Worm (Caenorhabditis elegans) whole organism, L1 larva: Measurements from ENCODE around the gene K03B4.8.

Experiments used
- F16B12.6 ChIP-seq: fragments of 150-350 bp; optimal IDR thresholded peaks from 2 replicates; lab custom pipeline; 2014; ENCODE audit warnings: missing biosample characterization, missing genetic modification characterization
- aha-1 ChIP-seq: fragments of 150-350 bp; optimal IDR thresholded peaks from 2 replicates; lab custom pipeline; 2014; ENCODE audit warnings: missing biosample characterization, missing genetic modification characterization
- alr-1 ChIP-seq: fragments of 200-800 bp; sonication (Bioruptor generic); optimal IDR thresholded peaks from 2 replicates; lab custom pipeline; 2018; ENCODE audit warnings: borderline replicate concordance, mild to moderate bottlenecking, missing genetic modification characterization, missing compliant biosample characterization
- ceh-88 ChIP-seq: fragments of 200-800 bp; sonication (Bioruptor generic); IDR thresholded peaks from 2 replicates; pipeline ENCODE4 v1.3.6; 2022; ENCODE audit warnings: missing genetic modification characterization, missing compliant biosample characterization
- efl-1 ChIP-seq, 4 experiments: fragments of 150-350 bp; optimal IDR thresholded peaks in 3 of 4; peaks in 1 of 4; 1 replicate in 1 of 4; 2 replicates in 3 of 4; lab custom pipeline; 2014; ENCODE audit warnings: missing biosample characterization in 2 of 4, missing genetic modification characterization in 2 of 4, missing genetic modification reagents in 2 of 4
- efl-3 ChIP-seq: fragments of 200-800 bp; sonication (Bioruptor generic); optimal IDR thresholded peaks from 2 replicates; lab custom pipeline; 2018; ENCODE audit warnings: mild to moderate bottlenecking, missing genetic modification characterization, missing compliant biosample characterization
- egl-27 ChIP-seq, 2 experiments: fragments of 150-350 bp in 1 of 2; sonication (generic microtip); optimal IDR thresholded peaks; 3 replicates each; lab custom pipeline; 2017 to 2018; ENCODE audit warnings: missing biosample characterization in 2 of 2, missing genetic modification characterization in 2 of 2, missing genetic modification reagents in 2 of 2
- elt-2 ChIP-seq: sonication (generic microtip); optimal IDR thresholded peaks from 2 replicates; lab custom pipeline; 2016; ENCODE audit warnings: missing genetic modification characterization, mild to moderate bottlenecking, inconsistent platforms, missing compliant biosample characterization, missing genetic modification reagents
- fkh-8 ChIP-seq: sonication (generic microtip); optimal IDR thresholded peaks from 2 replicates; lab custom pipeline; 2016; ENCODE audit warnings: mild to moderate bottlenecking, missing genetic modification characterization, missing compliant biosample characterization
- fos-1 ChIP-seq: fragments of 150-350 bp; optimal IDR thresholded peaks from 2 replicates; lab custom pipeline; 2014; ENCODE audit warnings: missing biosample characterization, missing genetic modification characterization
- hpl-2 ChIP-seq: fragments of 150-350 bp; optimal IDR thresholded peaks from 2 replicates; lab custom pipeline; 2014; ENCODE audit warnings: missing biosample characterization, missing genetic modification reagents, missing genetic modification characterization
- lin-13 ChIP-seq: fragments of 150-350 bp; optimal IDR thresholded peaks from 2 replicates; lab custom pipeline; 2014; ENCODE audit warnings: missing biosample characterization, missing genetic modification reagents, missing genetic modification characterization
- lin-14 ChIP-seq: fragments of 200-800 bp; sonication (Bioruptor generic); optimal IDR thresholded peaks from 2 replicates; lab custom pipeline; 2018; ENCODE audit warnings: mild to moderate bottlenecking, missing genetic modification characterization, moderate library complexity, missing compliant biosample characterization
- lin-15B ChIP-seq: fragments of 150-350 bp; sonication (generic microtip); optimal IDR thresholded peaks from 3 replicates; lab custom pipeline; 2014; ENCODE audit warnings: missing biosample characterization, missing genetic modification characterization
- lin-35 ChIP-seq, 2 experiments: fragments of 150-350 bp; optimal IDR thresholded peaks; 2 replicates each; lab custom pipeline; 2014; ENCODE audit warnings: missing biosample characterization in 2 of 2, missing genetic modification characterization in 2 of 2, missing genetic modification reagents in 2 of 2
- lsy-2 ChIP-seq, 2 experiments: fragments of 150-350 bp; optimal IDR thresholded peaks; 2 replicates each; lab custom pipeline; 2014; ENCODE audit warnings: missing biosample characterization in 2 of 2, missing genetic modification characterization in 2 of 2
- mab-9 ChIP-seq: fragments of 200-800 bp; sonication (Bioruptor generic); IDR thresholded peaks from 2 replicates; pipeline ENCODE4 v1.3.6; 2022; ENCODE audit warnings: missing genetic modification reagents, missing genetic modification characterization, missing compliant biosample characterization
- mef-2 ChIP-seq: fragments of 150-350 bp; optimal IDR thresholded peaks from 2 replicates; lab custom pipeline; 2014; ENCODE audit warnings: missing biosample characterization, missing genetic modification characterization
- nhr-11 ChIP-seq: fragments of 150-350 bp; optimal IDR thresholded peaks from 2 replicates; lab custom pipeline; 2014; ENCODE audit warnings: missing biosample characterization, missing genetic modification characterization
- nhr-12 ChIP-seq: sonication (generic microtip); optimal IDR thresholded peaks from 2 replicates; lab custom pipeline; 2017; ENCODE audit warnings: missing biosample characterization, missing genetic modification characterization
- nhr-20 ChIP-seq: sonication (generic microtip); optimal IDR thresholded peaks from 2 replicates; lab custom pipeline; 2016; ENCODE audit warnings: mild to moderate bottlenecking, missing genetic modification characterization, missing compliant biosample characterization
- nhr-237 ChIP-seq: fragments of 150-350 bp; optimal IDR thresholded peaks from 2 replicates; lab custom pipeline; 2014; ENCODE audit warnings: missing biosample characterization, missing genetic modification characterization
- nhr-28 ChIP-seq: fragments of 150-350 bp; optimal IDR thresholded peaks from 2 replicates; lab custom pipeline; 2014; ENCODE audit warnings: missing biosample characterization, missing genetic modification characterization
- nhr-76 ChIP-seq: sonication (generic microtip); optimal IDR thresholded peaks from 2 replicates; lab custom pipeline; 2017; ENCODE audit warnings: missing biosample characterization, missing genetic modification characterization
- nhr-84 ChIP-seq: sonication (generic microtip); optimal IDR thresholded peaks from 2 replicates; lab custom pipeline; 2017; ENCODE audit warnings: missing biosample characterization, missing genetic modification characterization
- nhr-85 ChIP-seq: sonication (generic microtip); peaks from one replicate; lab custom pipeline; 2016; ENCODE audit warnings: missing genetic modification characterization, inconsistent platforms, missing compliant biosample characterization
- nhr-90 ChIP-seq: sonication (generic microtip); optimal IDR thresholded peaks from 2 replicates; lab custom pipeline; 2016; ENCODE audit warnings: mild to moderate bottlenecking, missing genetic modification characterization, missing compliant biosample characterization; ENCODE audit not compliant: poor library complexity
- pax-3 ChIP-seq: fragments of 200-800 bp; sonication (Bioruptor generic); optimal IDR thresholded peaks from 2 replicates; lab custom pipeline; 2018; ENCODE audit warnings: mild to moderate bottlenecking, missing genetic modification characterization, moderate library complexity, missing compliant biosample characterization
- pqm-1 ChIP-seq: sonication (generic microtip); optimal IDR thresholded peaks from 3 replicates; lab custom pipeline; 2017; ENCODE audit warnings: missing biosample characterization, missing genetic modification characterization
- rnt-1 ChIP-seq: sonication (generic microtip); optimal IDR thresholded peaks from 2 replicates; lab custom pipeline; 2016; ENCODE audit warnings: mild to moderate bottlenecking, missing genetic modification characterization, moderate library complexity, missing compliant biosample characterization
- skn-1 ChIP-seq: fragments of 150-350 bp; optimal IDR thresholded peaks from 2 replicates; lab custom pipeline; 2014; ENCODE audit warnings: missing biosample characterization, missing genetic modification characterization
- sox-4 ChIP-seq: sonication (generic microtip); optimal IDR thresholded peaks from 2 replicates; lab custom pipeline; 2016; ENCODE audit warnings: missing genetic modification characterization, missing compliant biosample characterization
- tlp-1 ChIP-seq: fragments of 150-350 bp; optimal IDR thresholded peaks from 2 replicates; lab custom pipeline; 2014; ENCODE audit warnings: missing biosample characterization, missing genetic modification characterization
- unc-62 ChIP-seq: fragments of 150-350 bp; optimal IDR thresholded peaks from 2 replicates; lab custom pipeline; 2014; ENCODE audit warnings: missing biosample characterization, missing genetic modification reagents, missing genetic modification characterization
- unc-98 ChIP-seq: fragments of 200-800 bp; sonication (Bioruptor generic); IDR thresholded peaks from 2 replicates; pipeline ENCODE4 v1.3.6; 2022; ENCODE audit warnings: missing genetic modification characterization, missing compliant biosample characterization
- vab-15 ChIP-seq: sonication (generic microtip); optimal IDR thresholded peaks from 2 replicates; lab custom pipeline; 2017; ENCODE audit warnings: missing genotype, mild to moderate bottlenecking, missing genetic modification characterization, missing compliant biosample characterization
- zip-4 ChIP-seq: fragments of 200-800 bp; sonication (Bioruptor generic); optimal IDR thresholded peaks from 2 replicates; lab custom pipeline; 2018; ENCODE audit warnings: mild to moderate bottlenecking, missing genetic modification characterization, moderate library complexity, missing compliant biosample characterization

Gene K03B4.8

ce11 chrV:4674506-4674905 lies at the start of gene K03B4.8:
Gene K03B4.8 (minus strand): TSS chrV:4674606.
- TF ChIP-seq unc-62 (GFP tag; lab: Kevin White, UChicago) (no peak), mab-9 (GFP tag; lab: Robert Waterston, UW) (no peak), pqm-1 (no peak), efl-1 (optimal IDR thresholded peaks at IDR 0.05; lab: Kevin White, UChicago) (no peak), efl-1 (GFP tag; optimal IDR thresholded peaks at IDR 0.05 in 1 of 2; lab: Kevin White, UChicago) (no peak), zip-4 (no peak), mef-2 (tag; lab: Kevin White, UChicago) (no peak), lin-14 (no peak), nhr-12 (no peak), vab-15 (no peak), lsy-2 (tag; optimal IDR thresholded peaks at IDR 0.05; lab: Kevin White, UChicago) (no peak), tlp-1 (tag; lab: Kevin White, UChicago) (no peak), pax-3 (no peak), aha-1 (tag; lab: Kevin White, UChicago) (no peak), nhr-11 (tag; lab: Kevin White, UChicago) (no peak), unc-98 (GFP tag; lab: Robert Waterston, UW) (no peak), lin-13 (GFP tag; lab: Kevin White, UChicago) (no peak), ceh-88 (GFP tag; lab: Robert Waterston, UW) (no peak), lin-15B (tag; lab: Kevin White, UChicago) (no peak), efl-3 (GFP tag; lab: Kevin White, UChicago) (no peak), nhr-76 (tag; lab: Kevin White, UChicago) (no peak)

ce11 chrV:4722314-4722713 lies 47.9 kb upstream of the K03B4.8 start, which contains the start of gene F39G3.5:
Gene F39G3.5 (plus strand): TSS chrV:4722614.
- TF ChIP-seq F16B12.6 (tag; lab: Kevin White, UChicago) = no peak
- TF ChIP-seq hpl-2 (GFP tag; lab: Kevin White, UChicago) = no peak
- no peak for TF ChIP-seq nhr-237 (tag; lab: Kevin White, UChicago)
- no peak for TF ChIP-seq fkh-8 (tag; lab: Kevin White, UChicago)
- TF ChIP-seq nhr-84 (tag; lab: Kevin White, UChicago) = no peak

ce11 chrV:4720884-4721464 lies 46.6 kb upstream of the K03B4.8 start:
- peak in 1 of 2 experiments; percentile 44 for TF ChIP-seq lin-35 (GFP tag; optimal IDR thresholded peaks at IDR 0.05; lab: Kevin White, UChicago)
- no peak for TF ChIP-seq lin-14
- TF ChIP-seq efl-1 (optimal IDR thresholded peaks at IDR 0.05; lab: Kevin White, UChicago) = no peak
- peak in 1 of 2 experiments; percentile 27 for TF ChIP-seq efl-1 (GFP tag; optimal IDR thresholded peaks at IDR 0.05 in 1 of 2; lab: Kevin White, UChicago)
- peak; percentile 54 for TF ChIP-seq elt-2
- no peak for TF ChIP-seq nhr-28 (tag; lab: Kevin White, UChicago)
- no peak for TF ChIP-seq egl-27 (tag; optimal IDR thresholded peaks at IDR 0.05; lab: Kevin White, UChicago)
- no peak for TF ChIP-seq alr-1
- TF ChIP-seq ceh-88 (GFP tag; lab: Robert Waterston, UW) = no peak
- no peak for TF ChIP-seq fos-1 (tag; lab: Kevin White, UChicago)
- no peak for TF ChIP-seq rnt-1 (tag; lab: Kevin White, UChicago)

ce11 chrV:4719965-4720364 lies 45.6 kb upstream of the K03B4.8 start, which contains the start of gene prx-6:
Gene prx-6 (minus strand): TSS chrV:4720093.
- peak; percentile 31 for TF ChIP-seq nhr-85 (tag; lab: Kevin White, UChicago)
- peak; percentile 51 for TF ChIP-seq elt-2
- peak; percentile 8 for TF ChIP-seq nhr-90 (tag; lab: Kevin White, UChicago)
- TF ChIP-seq lin-35 (GFP tag; optimal IDR thresholded peaks at IDR 0.05; lab: Kevin White, UChicago) = peak in 1 of 2 experiments; percentile 7
- TF ChIP-seq unc-98 (GFP tag; lab: Robert Waterston, UW) = no peak
- TF ChIP-seq nhr-20 (tag; lab: Kevin White, UChicago) = peak; percentile 42
- no peak for TF ChIP-seq sox-4
- no peak for TF ChIP-seq efl-1 (optimal IDR thresholded peaks at IDR 0.05; lab: Kevin White, UChicago)
- peak in 1 of 2 experiments; percentile 66 for TF ChIP-seq efl-1 (GFP tag; optimal IDR thresholded peaks at IDR 0.05 in 1 of 2; lab: Kevin White, UChicago)
- no peak for TF ChIP-seq nhr-28 (tag; lab: Kevin White, UChicago)
- TF ChIP-seq skn-1 (tag; lab: Kevin White, UChicago) = no peak
